Worm (Caenorhabditis elegans) whole organism, early embryonic: ENCODE measurements around the gene cyp-13B1.

Experiments used
- F13C5.2 ChIP-seq: sonication (generic microtip); optimal IDR thresholded peaks from 2 replicates; lab custom pipeline; 2017; ENCODE audit warnings: mild to moderate bottlenecking, missing genetic modification characterization, inconsistent platforms, missing compliant biosample characterization
- aly-1 ChIP-seq: sonication (generic microtip); optimal IDR thresholded peaks from 2 replicates; lab custom pipeline; 2016; ENCODE audit warnings: missing genetic modification characterization, missing compliant biosample characterization
- ama-1 ChIP-seq: fragments of 150-350 bp; optimal IDR thresholded peaks from 2 replicates; lab custom pipeline; 2014
- ets-7 ChIP-seq: sonication (generic microtip); optimal IDR thresholded peaks from 2 replicates; lab custom pipeline; 2016; ENCODE audit warnings: missing genotype, missing genetic modification characterization, missing compliant biosample characterization
- flt-1 ChIP-seq: fragments of 200-800 bp; sonication (Bioruptor generic); IDR thresholded peaks from 2 replicates; pipeline ENCODE4 v1.3.6; 2022; ENCODE audit warnings: missing genetic modification characterization, missing compliant biosample characterization
- hnd-1 ChIP-seq: sonication (generic microtip); optimal IDR thresholded peaks from 2 replicates; lab custom pipeline; 2016; ENCODE audit warnings: missing genetic modification characterization, missing compliant biosample characterization
- pes-1 ChIP-seq: fragments of 200-800 bp; sonication (Bioruptor generic); IDR thresholded peaks from 2 replicates; pipeline ENCODE4 v1.3.6; 2022; ENCODE audit warnings: missing genetic modification reagents, missing genetic modification characterization, missing compliant biosample characterization
- scrt-1 ChIP-seq: fragments of 200-800 bp; sonication (Bioruptor generic); IDR thresholded peaks from 2 replicates; pipeline ENCODE4 v1.3.6; 2022; ENCODE audit warnings: missing genetic modification characterization, missing compliant biosample characterization
- tbx-37 ChIP-seq: fragments of 200-800 bp; sonication (Bioruptor generic); conservative IDR thresholded peaks from 2 replicates; pipeline ENCODE4 v1.3.6; 2022; ENCODE audit warnings: missing genetic modification reagents, missing genetic modification characterization, missing compliant biosample characterization

DNA sequence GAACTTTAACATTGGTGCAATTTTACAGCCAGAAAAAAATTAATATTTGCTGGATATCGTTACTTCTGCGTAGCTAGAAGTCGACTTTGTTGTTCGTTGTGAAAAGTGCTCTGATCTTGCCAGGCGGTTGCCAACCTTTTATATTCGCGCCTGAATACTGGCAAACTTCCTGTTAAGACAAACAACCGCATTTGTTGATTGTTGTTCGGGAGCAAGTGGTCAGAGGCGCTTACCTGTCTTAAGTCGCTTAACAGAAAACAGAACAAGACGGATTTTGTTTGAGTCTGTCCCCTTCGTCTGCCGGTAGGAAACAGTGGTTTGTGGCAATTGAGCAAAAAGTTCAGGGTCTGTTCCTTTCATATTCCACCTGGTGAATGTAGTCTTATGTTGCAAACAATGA is 47.0 kb downstream of the cyp-13B1 start, which contains the start of gene C49F8.15:
- TF ChIP-seq ets-7 (tag; lab: Kevin White, UChicago) (no peak), F13C5.2 (tag; lab: Kevin White, UChicago) (no peak), ama-1 (lab: Kevin White, UChicago) (no peak), scrt-1 (GFP tag; lab: Robert Waterston, UW) (no peak), flt-1 (no peak), tbx-37 (GFP tag; lab: Robert Waterston, UW) (no peak), hnd-1 (tag; lab: Kevin White, UChicago) (no peak), pes-1 (no peak), aly-1 (tag; lab: Kevin White, UChicago) (no peak)
